Fruit fly (Drosophila melanogaster) whole organism, embryonic: ENCODE data around the gene Tmep.
A peak's percentile ranks its signal among the peaks of the same experiment; 100 is the strongest.

Source experiments
- Antp ChIP-seq: fragments of 200-800 bp; sonication (Bioruptor generic); optimal IDR thresholded peaks from 3 replicates; lab custom pipeline; 2016; ENCODE audit warnings: missing biosample characterization, missing genetic modification characterization
- Atf-2 ChIP-seq: fragments of 200-800 bp; sonication (Bioruptor generic); optimal IDR thresholded peaks from 2 replicates; lab custom pipeline; 2016; ENCODE audit warnings: missing biosample characterization, missing genetic modification characterization
- Atf3 ChIP-seq: fragments of 200-800 bp; sonication (Bioruptor generic); optimal IDR thresholded peaks from 3 replicates; lab custom pipeline; 2016; ENCODE audit warnings: missing biosample characterization, missing genetic modification characterization
- B-H2 ChIP-seq: fragments of 200-800 bp; sonication (Bioruptor generic); optimal IDR thresholded peaks from 2 replicates; lab custom pipeline; 2018; ENCODE audit warnings: missing biosample characterization, mild to moderate bottlenecking, missing genetic modification characterization
- CG10959 ChIP-seq: fragments of 200-800 bp; sonication (Bioruptor generic); IDR thresholded peaks from 2 replicates; pipeline ENCODE4 v1.3.6; 2022; ENCODE audit warnings: missing biosample characterization, missing genetic modification characterization
- CG12236 ChIP-seq: fragments of 200-800 bp; sonication (Bioruptor generic); optimal IDR thresholded peaks from 2 replicates; lab custom pipeline; 2016; ENCODE audit warnings: missing biosample characterization, missing genetic modification characterization
- CG13287 ChIP-seq: fragments of 200-800 bp; sonication (Bioruptor generic); IDR thresholded peaks from 2 replicates; pipeline ENCODE4 v1.3.6; 2022; ENCODE audit warnings: missing biosample characterization, missing genetic modification characterization; ENCODE audit not compliant: partially characterized antibody
- CG15073 ChIP-seq: fragments of 200-800 bp; sonication (Bioruptor generic); optimal IDR thresholded peaks from 2 replicates; lab custom pipeline; 2016; ENCODE audit warnings: missing biosample characterization, missing genetic modification characterization
- CG15696 ChIP-seq: fragments of 200-800 bp; sonication (Bioruptor generic); optimal IDR thresholded peaks from 2 replicates; lab custom pipeline; 2019; ENCODE audit warnings: missing biosample characterization, mild to moderate bottlenecking, missing genetic modification characterization, moderate library complexity
- CG18011 ChIP-seq: fragments of 200-800 bp; sonication (Bioruptor generic); optimal IDR thresholded peaks from 2 replicates; lab custom pipeline; 2017; ENCODE audit warnings: missing biosample characterization, missing genetic modification characterization, mild to moderate bottlenecking, moderate library complexity, missing genotype
- CG2116 ChIP-seq: fragments of 200-800 bp; sonication (Bioruptor generic); optimal IDR thresholded peaks from 3 replicates; lab custom pipeline; 2018; ENCODE audit warnings: missing biosample characterization, mild to moderate bottlenecking, missing genetic modification characterization
- CG3726 ChIP-seq: fragments of 200-800 bp; sonication (Bioruptor generic); IDR thresholded peaks from 3 replicates; pipeline ENCODE4, ENCODE4 v1.3.6; 2022; ENCODE audit warnings: missing biosample characterization, missing genetic modification characterization
- CG4360 ChIP-seq: fragments of 200-800 bp; sonication (Bioruptor generic); IDR thresholded peaks from 2 replicates; pipeline ENCODE4 v1.3.6; 2022; ENCODE audit warnings: missing biosample characterization, missing genetic modification characterization
- CG4820 ChIP-seq: fragments of 200-800 bp; sonication (Bioruptor generic); optimal IDR thresholded peaks from 3 replicates; lab custom pipeline; 2016; ENCODE audit warnings: missing biosample characterization, missing genetic modification characterization
- CG7786 ChIP-seq: fragments of 200-800 bp; sonication (Bioruptor generic); optimal IDR thresholded peaks from 2 replicates; lab custom pipeline; 2016; ENCODE audit warnings: missing biosample characterization, missing genetic modification characterization
- CG8388 ChIP-seq: fragments of 200-800 bp; sonication (Bioruptor generic); optimal IDR thresholded peaks from 2 replicates; lab custom pipeline; 2019; ENCODE audit warnings: missing biosample characterization, mild to moderate bottlenecking, missing genetic modification characterization, moderate library complexity
- CG8924 ChIP-seq: fragments of 200-800 bp; optimal IDR thresholded peaks from 3 replicates; lab custom pipeline; 2019; ENCODE audit warnings: missing biosample characterization, mild to moderate bottlenecking, missing genetic modification characterization, moderate library complexity
- CG9817 ChIP-seq: fragments of 200-800 bp; sonication (Bioruptor generic); optimal IDR thresholded peaks from 2 replicates; lab custom pipeline; 2018; ENCODE audit warnings: missing biosample characterization, mild to moderate bottlenecking, missing genetic modification characterization, moderate library complexity
- CoRest ChIP-seq: fragments of 200-800 bp; sonication (Bioruptor generic); optimal IDR thresholded peaks from 3 replicates; lab custom pipeline; 2018; ENCODE audit warnings: missing biosample characterization, mild to moderate bottlenecking, missing genetic modification characterization, moderate library complexity
- Deaf1 ChIP-seq: fragments of 200-800 bp; optimal IDR thresholded peaks from 3 replicates; lab custom pipeline; 2019; ENCODE audit warnings: missing biosample characterization, mild to moderate bottlenecking, missing genetic modification characterization, moderate library complexity
- H2.0 ChIP-seq: fragments of 200-800 bp; sonication (Bioruptor generic); IDR thresholded peaks from 2 replicates; pipeline ENCODE4 v1.3.6; 2022; ENCODE audit warnings: missing biosample characterization, missing genetic modification characterization
- HLH3B ChIP-seq: fragments of 200-800 bp; sonication (Bioruptor generic); IDR thresholded peaks from 2 replicates; pipeline ENCODE4 v1.3.6; 2022; ENCODE audit warnings: missing biosample characterization, missing genetic modification characterization
- HLH54F ChIP-seq: fragments of 200-800 bp; sonication (Bioruptor generic); optimal IDR thresholded peaks from 3 replicates; lab custom pipeline; 2016; ENCODE audit warnings: missing biosample characterization, missing genetic modification characterization
- Hr39 ChIP-seq: fragments of >200 bp; optimal IDR thresholded peaks from 2 replicates; lab custom pipeline; 2017
- Hr78 ChIP-seq, 2 experiments: fragments of 200-800 bp in 1 of 2; fragments of >200 bp in 1 of 2; sonication (Bioruptor generic) in 1 of 2; optimal IDR thresholded peaks; 2 replicates each; lab custom pipeline; 2017 to 2019; ENCODE audit warnings: missing biosample characterization in 2 of 2, missing genetic modification characterization in 2 of 2, mild to moderate bottlenecking in 1 of 2, moderate library complexity in 1 of 2
- Lim3 ChIP-seq: fragments of 200-800 bp; sonication (Bioruptor generic); IDR thresholded peaks from 2 replicates; pipeline ENCODE4 v1.3.6; 2022; ENCODE audit warnings: missing biosample characterization, missing genetic modification characterization
- MESR4 ChIP-seq: fragments of 200-800 bp; sonication (Bioruptor generic); optimal IDR thresholded peaks from 2 replicates; lab custom pipeline; 2018; ENCODE audit warnings: missing biosample characterization, mild to moderate bottlenecking, missing genetic modification characterization, moderate library complexity
- Neu2 ChIP-seq: fragments of 200-800 bp; sonication (Bioruptor generic); optimal IDR thresholded peaks from 3 replicates; lab custom pipeline; 2016; ENCODE audit warnings: missing biosample characterization, missing genetic modification characterization, borderline replicate concordance
- Nf-YC ChIP-seq: fragments of 200-800 bp; optimal IDR thresholded peaks from 3 replicates; lab custom pipeline; 2019; ENCODE audit warnings: missing biosample characterization, mild to moderate bottlenecking, missing genetic modification characterization, moderate library complexity
- PHDP ChIP-seq: fragments of 200-800 bp; sonication (Bioruptor generic); optimal IDR thresholded peaks from 3 replicates; lab custom pipeline; 2018; ENCODE audit warnings: missing biosample characterization, mild to moderate bottlenecking, missing genetic modification characterization, moderate library complexity
- Ptx1 ChIP-seq: fragments of 200-800 bp; sonication (Bioruptor generic); IDR thresholded peaks from 2 replicates; pipeline ENCODE4 v1.3.6; 2022; ENCODE audit warnings: missing biosample characterization, missing genetic modification characterization
- Ravus ChIP-seq: fragments of 200-800 bp; sonication (Bioruptor generic); IDR thresholded peaks from 2 replicates; pipeline ENCODE4 v1.3.6; 2022; ENCODE audit warnings: missing biosample characterization, missing genetic modification characterization
- Six4 ChIP-seq: fragments of 200-800 bp; sonication (Bioruptor generic); optimal IDR thresholded peaks from 2 replicates; lab custom pipeline; 2016; ENCODE audit warnings: missing biosample characterization, missing genetic modification characterization
- Taf1 ChIP-seq: fragments of 200-800 bp; sonication (Bioruptor generic); IDR thresholded peaks from 2 replicates; pipeline ENCODE4 v1.3.6; 2022; ENCODE audit warnings: missing biosample characterization, missing genetic modification characterization
- aop ChIP-seq: fragments of 200-800 bp; sonication (Bioruptor generic); IDR thresholded peaks from 2 replicates; pipeline ENCODE4 v1.3.6; 2022; ENCODE audit warnings: missing biosample characterization, missing genetic modification characterization
- br ChIP-seq: fragments of >200 bp; optimal IDR thresholded peaks from 2 replicates; lab custom pipeline; 2017
- cas ChIP-seq: fragments of 200-800 bp; sonication (Bioruptor generic); IDR thresholded peaks from 2 replicates; pipeline ENCODE4 v1.3.6; 2022; ENCODE audit warnings: missing biosample characterization, missing genetic modification characterization
- cato ChIP-seq: fragments of 200-800 bp; sonication (Bioruptor generic); optimal IDR thresholded peaks from 2 replicates; lab custom pipeline; 2016; ENCODE audit warnings: missing biosample characterization, missing genetic modification characterization, borderline replicate concordance
- chm ChIP-seq: fragments of 200-800 bp; sonication (Bioruptor generic); IDR thresholded peaks from 2 replicates; pipeline ENCODE4 v1.3.6; 2022; ENCODE audit warnings: missing biosample characterization, missing genetic modification characterization
- esg ChIP-seq: fragments of 200-800 bp; sonication (Bioruptor generic); conservative IDR thresholded peaks from 2 replicates; pipeline ENCODE4 v1.3.6; 2022; ENCODE audit warnings: missing biosample characterization, missing genetic modification characterization
- exex ChIP-seq: fragments of 200-800 bp; sonication (Bioruptor generic); optimal IDR thresholded peaks from 4 replicates; lab custom pipeline; 2018; ENCODE audit warnings: missing biosample characterization, mild to moderate bottlenecking, missing genetic modification characterization, moderate library complexity
- ftz-f1 ChIP-seq: fragments of 200-800 bp; sonication (Bioruptor generic); optimal IDR thresholded peaks from 2 replicates; lab custom pipeline; 2016; ENCODE audit warnings: missing biosample characterization, missing genetic modification characterization
- klu ChIP-seq: fragments of 200-800 bp; sonication (Bioruptor generic); IDR thresholded peaks from 2 replicates; pipeline ENCODE4 v1.3.6; 2022; ENCODE audit warnings: missing biosample characterization, missing genetic modification characterization
- lbe ChIP-seq: fragments of 200-800 bp; sonication (Bioruptor generic); optimal IDR thresholded peaks from 2 replicates; lab custom pipeline; 2016; ENCODE audit warnings: missing biosample characterization, mild to moderate bottlenecking, missing genetic modification characterization
- lilli ChIP-seq: fragments of 200-800 bp; sonication (Bioruptor generic); optimal IDR thresholded peaks from 3 replicates; lab custom pipeline; 2016; ENCODE audit warnings: missing biosample characterization, missing genetic modification characterization
- rib ChIP-seq: fragments of 200-800 bp; sonication (Bioruptor generic); IDR thresholded peaks from 2 replicates; pipeline ENCODE4 v1.3.6; 2022; ENCODE audit warnings: missing biosample characterization, missing genetic modification characterization
- scrt ChIP-seq: fragments of 200-800 bp; sonication (Bioruptor generic); optimal IDR thresholded peaks from 2 replicates; lab custom pipeline; 2018; ENCODE audit warnings: missing biosample characterization, mild to moderate bottlenecking, missing genetic modification characterization, moderate library complexity
- zfh1 ChIP-seq: fragments of 200-800 bp; sonication (Bioruptor generic); IDR thresholded peaks from 3 replicates; pipeline ENCODE4 v1.3.6; 2022; ENCODE audit warnings: missing biosample characterization, missing genetic modification characterization
- zfh2 ChIP-seq: fragments of 200-800 bp; sonication (Bioruptor generic); optimal IDR thresholded peaks from 2 replicates; lab custom pipeline; 2016; ENCODE audit warnings: missing biosample characterization, missing genetic modification characterization

Gene Tmep

dm6 chr3L:1536487-1537337 is 32.3 kb upstream of the Tmep start, which contains the start of the genes CG12091 and pns (continued):
- no peak for TF ChIP-seq CG15073 (GFP tag; lab: Kevin White, UChicago)
- peak; percentile 43 for TF ChIP-seq Six4 (GFP tag; lab: Kevin White, UChicago)
- TF ChIP-seq cas (GFP tag; lab: Robert Waterston, UW), result peak; percentile 27; the same call in 1 of the 2 replicates
- peak; percentile 59 for TF ChIP-seq Ptx1 (GFP tag; lab: Robert Waterston, UW)
- TF ChIP-seq ftz-f1 (GFP tag; lab: Kevin White, UChicago), result peak; percentile 11
- TF ChIP-seq CG15696, result peak; percentile 73
- no peak for TF ChIP-seq chm
- TF ChIP-seq CoRest (tag; lab: Kevin White, UChicago), result peak; percentile 77
- peak; percentile 56 for TF ChIP-seq scrt (GFP tag; lab: Kevin White, UChicago)
- peak; percentile 21 for TF ChIP-seq exex (tag; lab: Kevin White, UChicago)
- TF ChIP-seq CG8924, result peak; percentile 79
- TF ChIP-seq cato (GFP tag; lab: Kevin White, UChicago), result peak; percentile 28
- TF ChIP-seq klu (GFP tag; lab: Robert Waterston, UW), result peak; percentile 53; the same call in 1 of the 2 replicates
- TF ChIP-seq Deaf1, result peak; percentile 51
- TF ChIP-seq CG4360 (GFP tag; lab: Robert Waterston, UW), result peak; percentile 18; the same call in 1 of the 2 replicates
- peak; percentile 41 for TF ChIP-seq CG2116 (GFP tag; lab: Kevin White, UChicago)
- peak; percentile 59 for TF ChIP-seq lbe (GFP tag; lab: Kevin White, UChicago)
- peak; percentile 49 for TF ChIP-seq CG18011
- peak; percentile 61 for TF ChIP-seq HLH54F (GFP tag; lab: Kevin White, UChicago)
- peak; percentile 57 for TF ChIP-seq CG7786 (GFP tag; lab: Kevin White, UChicago)
- TF ChIP-seq Neu2 (GFP tag; lab: Kevin White, UChicago), result peak; percentile 14
- TF ChIP-seq CG12236 (GFP tag; lab: Kevin White, UChicago), result peak; percentile 50
- TF ChIP-seq CG4820, result peak; percentile 60
- peak; percentile 69 for TF ChIP-seq Nf-YC (tag; lab: Kevin White, UChicago)
- TF ChIP-seq Antp (GFP tag; lab: Kevin White, UChicago), result peak; percentile 79
- TF ChIP-seq H2.0 (GFP tag; lab: Robert Waterston, UW), result peak; percentile 77
- peak; percentile 55 for TF ChIP-seq Atf-2 (GFP tag; lab: Kevin White, UChicago)
- TF ChIP-seq Lim3 (GFP tag; lab: Robert Waterston, UW), result no peak
- TF ChIP-seq CG3726, result no peak
- no peak for TF ChIP-seq Ravus (GFP tag; lab: Robert Waterston, UW)
- TF ChIP-seq B-H2 (GFP tag; lab: Kevin White, UChicago), result peak; percentile 59
- peak; percentile 61 for TF ChIP-seq esg
- TF ChIP-seq Hr78 (GFP tag; optimal IDR thresholded peaks at IDR 0.05; lab: Kevin White, UChicago), result peak in 1 of 2 experiments; percentile 61
- TF ChIP-seq CG8388, result peak; percentile 42
- peak; percentile 41 for TF ChIP-seq Atf3
- no peak for TF ChIP-seq Hr39 (lab: Kevin White, UChicago)
- peak; percentile 70 for TF ChIP-seq PHDP
- 0 out of 2 replicates have a peak, but pooled peaks have one; percentile 27 for TF ChIP-seq CG10959
- TF ChIP-seq Taf1 (GFP tag; lab: Robert Waterston, UW), result 0 out of 2 replicates have a peak, but pooled peaks have one; percentile 30
- peak; percentile 93 for TF ChIP-seq MESR4 (GFP tag; lab: Kevin White, UChicago)
- no peak for TF ChIP-seq rib
- TF ChIP-seq zfh2 (GFP tag; lab: Kevin White, UChicago), result peak; percentile 48
- peak; percentile 39; the same call in 1 of the 3 replicates for TF ChIP-seq zfh1 (GFP tag; lab: Robert Waterston, UW)
- no peak for TF ChIP-seq aop (GFP tag; lab: Robert Waterston, UW)
- peak; percentile 77 for TF ChIP-seq lilli (GFP tag; lab: Kevin White, UChicago)
- 0 out of 2 replicates have a peak, but pooled peaks have one; percentile 15 for TF ChIP-seq HLH3B (GFP tag; lab: Robert Waterston, UW)
- peak; percentile 46 for TF ChIP-seq CG9817 (tag; lab: Kevin White, UChicago)
- no peak for TF ChIP-seq br (lab: Kevin White, UChicago)
- no peak; the same call in none of the 2 replicates for TF ChIP-seq CG13287 (GFP tag; lab: Robert Waterston, UW)
